Worm (Caenorhabditis elegans) whole organism, L4/young adult: Measurements from ENCODE around the gene sdz-1.

Experiments used
- W03F9.2 ChIP-seq: fragments of 150-350 bp; optimal IDR thresholded peaks from 2 replicates; lab custom pipeline; 2014; ENCODE audit warnings: missing biosample characterization, missing genetic modification characterization
- him-1 ChIP-seq: sonication (generic microtip); optimal IDR thresholded peaks from 2 replicates; lab custom pipeline; 2016; ENCODE audit warnings: missing genotype, missing genetic modification reagents, missing genetic modification characterization, missing compliant biosample characterization

sdz-1 gene

DNA sequence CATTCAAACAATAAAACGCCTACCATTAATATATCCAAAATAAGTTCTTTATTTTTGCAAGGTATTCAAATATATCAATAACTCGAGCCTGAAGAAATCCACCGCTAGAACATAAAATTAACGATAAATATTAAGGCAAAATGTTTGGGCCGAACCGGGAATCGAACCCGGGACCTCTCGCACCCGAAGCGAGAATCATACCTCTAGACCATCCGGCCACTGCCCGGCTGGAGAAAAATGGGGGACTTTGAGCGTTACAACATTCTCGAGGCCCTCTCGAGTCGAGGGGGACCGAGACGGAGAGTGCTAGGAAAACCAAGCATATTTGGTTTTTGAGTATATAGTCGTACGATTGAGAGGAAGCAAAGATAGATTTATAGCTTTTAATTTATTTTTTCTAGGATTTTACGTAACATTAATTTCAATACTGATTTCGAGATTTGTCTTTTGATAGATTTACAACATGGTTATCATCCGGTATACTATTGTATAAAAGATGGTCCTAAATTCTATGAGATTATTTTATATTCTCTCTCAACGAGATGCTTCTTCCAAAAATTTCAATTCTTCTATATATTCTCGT, 49.8 kb downstream of the sdz-1 start, which contains the start of gene flp-23:
Gene flp-23 (plus strand): TSS at position 533 of the 583 bp plus-strand sequence.
- TF ChIP-seq him-1 (peak; percentile 59), W03F9.2 (no peak)
